Worm (Caenorhabditis elegans): ENCODE results near the gene str-136.

DNA sequence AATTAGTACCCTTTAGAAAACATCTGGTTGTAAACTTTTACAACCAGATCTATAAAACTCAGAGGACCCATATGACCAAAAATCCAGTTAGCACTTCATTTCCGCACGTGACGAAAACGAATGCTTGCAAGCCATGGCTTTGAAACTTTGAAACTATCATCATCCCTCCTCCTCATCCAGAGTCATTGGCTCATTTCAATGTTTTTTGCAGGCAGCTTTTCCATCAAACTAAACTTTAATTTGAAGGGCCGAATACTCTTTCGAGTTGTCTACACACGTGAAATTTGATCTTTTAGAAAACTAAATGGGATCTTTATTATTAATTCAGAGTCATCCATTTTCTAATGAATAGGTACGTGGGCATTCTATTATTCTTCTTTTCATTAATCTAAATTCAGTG lies 16.5 kb downstream of the str-136 start:
- TF ChIP-seq W03F9.2 (tag; optimal IDR thresholded peaks at IDR 0.05), result no peak
- TF ChIP-seq him-1 (tag; optimal IDR thresholded peaks at IDR 0.05), result no peak
- no peak for TF ChIP-seq dao-5 (tag; optimal IDR thresholded peaks at IDR 0.05)

Data from whole organism, L4/young adult.